Fruit fly (Drosophila melanogaster) whole organism, embryonic: ENCODE data around the gene Atat.

ENCODE experiments used
- CG10147 ChIP-seq: fragments of 200-800 bp; sonication (Bioruptor generic); optimal IDR thresholded peaks from 2 replicates; lab custom pipeline; 2019; ENCODE audit warnings: missing biosample characterization, mild to moderate bottlenecking, missing genetic modification characterization, moderate library complexity
- CG10543 ChIP-seq: fragments of 200-800 bp; sonication (Bioruptor generic); optimal IDR thresholded peaks from 3 replicates; lab custom pipeline; 2017; ENCODE audit warnings: missing biosample characterization, mild to moderate bottlenecking, missing genetic modification characterization, moderate library complexity
- CG10565 ChIP-seq: fragments of 200-800 bp; sonication (Bioruptor generic); optimal IDR thresholded peaks from 3 replicates; lab custom pipeline; 2016; ENCODE audit warnings: missing biosample characterization, mild to moderate bottlenecking, missing genetic modification characterization
- CG12299 ChIP-seq: fragments of 200-800 bp; sonication (Bioruptor generic); optimal IDR thresholded peaks from 2 replicates; lab custom pipeline; 2018; ENCODE audit warnings: missing biosample characterization, mild to moderate bottlenecking, missing genetic modification characterization
- CG12744 ChIP-seq: fragments of 200-800 bp; sonication (Bioruptor generic); optimal IDR thresholded peaks from 2 replicates; lab custom pipeline; 2016; ENCODE audit warnings: missing biosample characterization, missing genetic modification characterization
- CG14860 ChIP-seq: fragments of 200-800 bp; sonication (Bioruptor generic); IDR thresholded peaks from 3 replicates; pipeline ENCODE4 v1.3.6; 2022; ENCODE audit warnings: missing biosample characterization, missing genetic modification characterization; ENCODE audit not compliant: partially characterized antibody
- CG16813 ChIP-seq: fragments of 200-800 bp; sonication (Bioruptor generic); IDR thresholded peaks from 3 replicates; pipeline ENCODE4 v1.3.6; 2022; ENCODE audit warnings: missing biosample characterization, missing genetic modification characterization; ENCODE audit not compliant: partially characterized antibody
- CG18619 ChIP-seq: fragments of 200-800 bp; sonication (Bioruptor generic); optimal IDR thresholded peaks from 3 replicates; lab custom pipeline; 2017; ENCODE audit warnings: missing biosample characterization, mild to moderate bottlenecking, missing genetic modification characterization
- CG2678 ChIP-seq: fragments of 200-800 bp; sonication (Bioruptor generic); optimal IDR thresholded peaks from 3 replicates; lab custom pipeline; 2019; ENCODE audit warnings: missing biosample characterization, mild to moderate bottlenecking, missing genetic modification characterization, moderate library complexity
- CG4424 ChIP-seq: fragments of 200-800 bp; sonication (Bioruptor generic); optimal IDR thresholded peaks from 3 replicates; lab custom pipeline; 2016; ENCODE audit warnings: missing biosample characterization, missing genetic modification characterization
- CG4617 ChIP-seq: fragments of 200-800 bp; sonication (Bioruptor generic); optimal IDR thresholded peaks from 3 replicates; lab custom pipeline; 2016; ENCODE audit warnings: missing biosample characterization, missing genetic modification characterization, borderline replicate concordance
- CG6765 ChIP-seq: fragments of 200-800 bp; sonication (Bioruptor generic); optimal IDR thresholded peaks from 3 replicates; lab custom pipeline; 2017; ENCODE audit warnings: missing biosample characterization, mild to moderate bottlenecking, missing genetic modification characterization
- CG7987 ChIP-seq: fragments of 200-800 bp; sonication (Bioruptor generic); optimal IDR thresholded peaks from 2 replicates; lab custom pipeline; 2018; ENCODE audit warnings: missing biosample characterization, mild to moderate bottlenecking, missing genetic modification characterization, moderate library complexity
- CG9727 ChIP-seq: fragments of 200-800 bp; sonication (Bioruptor generic); optimal IDR thresholded peaks from 3 replicates; lab custom pipeline; 2017; ENCODE audit warnings: missing biosample characterization, mild to moderate bottlenecking, missing genetic modification characterization
- Camta ChIP-seq: fragments of 200-800 bp; sonication (Bioruptor generic); optimal IDR thresholded peaks from 2 replicates; lab custom pipeline; 2016; ENCODE audit warnings: missing biosample characterization, missing genetic modification characterization
- CrebB ChIP-seq: fragments of 200-800 bp; sonication (Bioruptor generic); optimal IDR thresholded peaks from 3 replicates; lab custom pipeline; 2018; ENCODE audit warnings: missing biosample characterization, mild to moderate bottlenecking, missing genetic modification characterization
- Dip2 ChIP-seq: fragments of 200-800 bp; sonication (Bioruptor generic); IDR thresholded peaks from 2 replicates; pipeline ENCODE4 v1.3.6; 2022; ENCODE audit warnings: missing biosample characterization, missing genetic modification characterization
- Dll ChIP-seq: fragments of 200-800 bp; sonication (Bioruptor generic); IDR thresholded peaks from 4 replicates; pipeline ENCODE4 v1.3.6; 2022; ENCODE audit warnings: missing biosample characterization, missing genetic modification characterization; ENCODE audit not compliant: partially characterized antibody
- Ets65A ChIP-seq: fragments of 200-800 bp; sonication (Bioruptor generic); peaks from one replicate; lab custom pipeline; 2016; ENCODE audit warnings: missing biosample characterization, missing genetic modification characterization
- Fer1 ChIP-seq: fragments of 200-800 bp; sonication (Bioruptor generic); optimal IDR thresholded peaks from 2 replicates; lab custom pipeline; 2017; ENCODE audit warnings: missing biosample characterization, mild to moderate bottlenecking, missing genetic modification characterization
- Hmr ChIP-seq: fragments of 200-800 bp; sonication (Bioruptor generic); optimal IDR thresholded peaks from 3 replicates; lab custom pipeline; 2017; ENCODE audit warnings: mild to moderate bottlenecking, missing biosample characterization, missing genetic modification reagents, missing genetic modification characterization
- MBD-R2 ChIP-seq: fragments of 200-800 bp; sonication (Bioruptor generic); IDR thresholded peaks from 2 replicates; pipeline ENCODE4 v1.3.6; 2022; ENCODE audit warnings: missing biosample characterization, missing genetic modification characterization
- Max ChIP-seq: fragments of 200-800 bp; sonication (Bioruptor generic); optimal IDR thresholded peaks from 2 replicates; lab custom pipeline; 2016; ENCODE audit warnings: missing biosample characterization, mild to moderate bottlenecking, missing genetic modification characterization
- Nf-YB ChIP-seq: fragments of 200-800 bp; sonication (Bioruptor generic); optimal IDR thresholded peaks from 3 replicates; lab custom pipeline; 2019; ENCODE audit warnings: missing biosample characterization, mild to moderate bottlenecking, missing genetic modification characterization, moderate library complexity
- NfI ChIP-seq: fragments of 200-800 bp; sonication (Bioruptor generic); optimal IDR thresholded peaks from 3 replicates; lab custom pipeline; 2018; ENCODE audit warnings: missing biosample characterization, mild to moderate bottlenecking, missing genetic modification characterization, moderate library complexity
- Opbp ChIP-seq: fragments of 200-800 bp; sonication (Bioruptor generic); IDR thresholded peaks from 3 replicates; pipeline ENCODE4 v1.3.6; 2022; ENCODE audit warnings: missing biosample characterization, missing genetic modification characterization; ENCODE audit not compliant: partially characterized antibody
- Rfx ChIP-seq: fragments of 200-800 bp; sonication (Bioruptor generic); IDR thresholded peaks from 2 replicates; pipeline ENCODE4 v1.3.6; 2022; ENCODE audit warnings: missing biosample characterization, missing genetic modification characterization
- Stat92E ChIP-seq, 3 experiments: fragments of >200 bp in 2 of 3; fragments of 200-800 bp in 1 of 3; sonication (Bioruptor generic) in 1 of 3; optimal IDR thresholded peaks; 2 replicates each; lab custom pipeline; 2017 to 2019; ENCODE audit warnings: missing biosample characterization in 3 of 3, missing genetic modification characterization in 3 of 3, mild to moderate bottlenecking in 1 of 3, moderate library complexity in 1 of 3
- amos ChIP-seq: fragments of 200-800 bp; sonication (Bioruptor generic); IDR thresholded peaks from 2 replicates; pipeline ENCODE4 v1.3.6; 2022; ENCODE audit warnings: missing biosample characterization, missing genetic modification characterization; ENCODE audit not compliant: partially characterized antibody
- bigmax ChIP-seq: fragments of 200-800 bp; sonication (Bioruptor generic); optimal IDR thresholded peaks from 2 replicates; lab custom pipeline; 2018; ENCODE audit warnings: missing biosample characterization, mild to moderate bottlenecking, missing genetic modification characterization
- chm ChIP-seq: fragments of 200-800 bp; sonication (Bioruptor generic); IDR thresholded peaks from 2 replicates; pipeline ENCODE4 v1.3.6; 2022; ENCODE audit warnings: missing biosample characterization, missing genetic modification characterization
- en ChIP-seq: fragments of 200-800 bp; sonication (Bioruptor generic); optimal IDR thresholded peaks from 2 replicates; lab custom pipeline; 2016; ENCODE audit warnings: missing biosample characterization, missing genetic modification characterization
- gfzf ChIP-seq: fragments of 200-800 bp; sonication (Bioruptor generic); optimal IDR thresholded peaks from 2 replicates; lab custom pipeline; 2016; ENCODE audit warnings: missing biosample characterization, mild to moderate bottlenecking, missing genetic modification characterization, moderate library complexity
- jumu ChIP-seq: fragments of 200-800 bp; sonication (Bioruptor generic); optimal IDR thresholded peaks from 3 replicates; lab custom pipeline; 2016; ENCODE audit warnings: missing biosample characterization, missing genetic modification characterization
- mld ChIP-seq: fragments of 200-800 bp; sonication (Bioruptor generic); IDR thresholded peaks from 3 replicates; pipeline ENCODE4 v1.3.6; 2022; ENCODE audit warnings: missing biosample characterization, missing genetic modification characterization; ENCODE audit not compliant: partially characterized antibody
- otp ChIP-seq: fragments of 200-800 bp; sonication (Bioruptor generic); IDR thresholded peaks from 3 replicates; pipeline ENCODE4, ENCODE4 v1.3.6; 2022; ENCODE audit warnings: missing biosample characterization, missing genetic modification characterization
- pan ChIP-seq, 4 experiments: fragments of >200 bp in 3 of 4; fragments of 200-800 bp in 1 of 4; sonication (Bioruptor generic) in 1 of 4; optimal IDR thresholded peaks in 3 of 4; IDR thresholded peaks in 1 of 4; 2 replicates each; pipeline versions ENCODE4 v1.3.6 to Lab custom; 2017 to 2022; ENCODE audit warnings: missing biosample characterization in 2 of 4, missing genetic modification characterization in 2 of 4, mixed read lengths in 1 of 4
- pzg ChIP-seq: fragments of 200-800 bp; sonication (Bioruptor generic); optimal IDR thresholded peaks from 3 replicates; lab custom pipeline; 2018; ENCODE audit warnings: missing biosample characterization, mild to moderate bottlenecking, missing genetic modification characterization, moderate library complexity
- sima ChIP-seq: fragments of 200-800 bp; sonication (Bioruptor generic); optimal IDR thresholded peaks from 2 replicates; lab custom pipeline; 2016; ENCODE audit warnings: missing biosample characterization, missing genetic modification characterization
- sisA ChIP-seq: fragments of 200-800 bp; sonication (Bioruptor generic); IDR thresholded peaks from 2 replicates; pipeline ENCODE4 v1.3.6; 2022; ENCODE audit warnings: missing biosample characterization, missing genetic modification characterization
- tgo ChIP-seq: fragments of 200-800 bp; sonication (Bioruptor generic); IDR thresholded peaks from 3 replicates; pipeline ENCODE4 v1.3.6; 2022; ENCODE audit warnings: missing biosample characterization, missing genetic modification characterization
- tna ChIP-seq: fragments of 200-800 bp; sonication (Bioruptor generic); IDR thresholded peaks from 2 replicates; pipeline ENCODE4 v1.3.6; 2022; ENCODE audit warnings: missing biosample characterization, missing genetic modification characterization; ENCODE audit not compliant: partially characterized antibody
- twi ChIP-seq: fragments of 200-800 bp; optimal IDR thresholded peaks from 2 replicates; lab custom pipeline; 2019; ENCODE audit warnings: missing biosample characterization, mild to moderate bottlenecking, missing genetic modification characterization, moderate library complexity
- usp ChIP-seq: fragments of >200 bp; optimal IDR thresholded peaks from 2 replicates; lab custom pipeline; 2017; ENCODE audit warnings: missing biosample characterization, missing genetic modification characterization
- vvl ChIP-seq: fragments of 200-800 bp; sonication (Bioruptor generic); IDR thresholded peaks from 2 replicates; pipeline ENCODE4 v1.3.6; 2022; ENCODE audit warnings: missing biosample characterization, missing genetic modification characterization
- wek ChIP-seq: fragments of 200-800 bp; sonication (Bioruptor generic); optimal IDR thresholded peaks from 3 replicates; lab custom pipeline; 2018; ENCODE audit warnings: missing biosample characterization, mild to moderate bottlenecking, missing genetic modification characterization, moderate library complexity
- wor ChIP-seq: fragments of 200-800 bp; sonication (Bioruptor generic); IDR thresholded peaks from 2 replicates; pipeline ENCODE4 v1.3.6; 2022; ENCODE audit warnings: missing biosample characterization, missing genetic modification characterization

Gene Atat

DNA sequence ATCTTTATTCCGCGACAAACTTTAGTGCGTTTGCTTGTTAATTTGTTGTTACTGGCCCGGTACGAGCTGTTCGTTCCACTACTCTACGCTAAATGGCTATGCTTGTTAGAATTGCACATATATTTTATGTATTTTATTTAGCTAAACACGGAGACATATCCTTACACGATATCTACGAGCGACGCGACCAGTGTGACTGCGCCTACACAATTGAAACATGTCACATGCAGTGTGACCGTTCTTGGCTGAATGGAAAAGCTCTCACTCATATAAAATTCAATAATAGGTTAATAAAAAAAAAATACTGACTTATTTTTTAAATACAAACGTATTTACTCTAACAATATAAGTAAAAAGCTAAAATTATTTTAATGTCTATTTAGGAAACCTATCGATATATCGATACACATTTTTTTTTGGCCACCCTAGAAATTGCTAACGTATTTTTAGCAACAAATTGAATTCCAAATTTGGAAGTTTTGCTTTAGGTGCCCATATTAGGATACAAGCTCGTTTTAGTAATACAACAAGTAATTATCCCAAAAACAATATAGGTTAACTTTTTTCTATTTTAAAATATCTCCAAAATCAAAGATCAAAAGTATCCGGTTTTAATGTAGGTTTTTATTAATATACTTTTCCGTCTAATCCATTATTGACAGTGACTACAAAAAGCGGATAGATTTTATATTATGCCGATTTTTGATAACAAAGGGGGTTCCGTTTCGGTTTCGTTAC is 27.4 kb downstream of the Atat start, which contains the start of gene CG4080 (continued):
- TF ChIP-seq Hmr (GFP tag; lab: Kevin White, UChicago), result peak; percentile 42
- TF ChIP-seq CG18619 (GFP tag; lab: Kevin White, UChicago), result no peak
- no peak for TF ChIP-seq Rfx (GFP tag; lab: Robert Waterston, UW)
- peak; percentile 25 for TF ChIP-seq CG7987 (GFP tag; lab: Kevin White, UChicago)
- TF ChIP-seq pan (optimal IDR thresholded peaks at IDR 0.05; lab: Kevin White, UChicago), result no peak
- peak in 1 of 2 experiments; percentile 7 for TF ChIP-seq pan (GFP tag; optimal IDR thresholded peaks at IDR 0.05 in 1 of 2, IDR thresholded peaks at IDR 0.05 in 1 of 2)
- TF ChIP-seq CG10147 (GFP tag; lab: Kevin White, UChicago), result peak; percentile 24
- peak; percentile 19 for TF ChIP-seq CG2678 (tag; lab: Kevin White, UChicago)
- TF ChIP-seq sima (GFP tag; lab: Kevin White, UChicago), result no peak
- no peak for TF ChIP-seq jumu (GFP tag; lab: Kevin White, UChicago)
- peak; percentile 90 for TF ChIP-seq gfzf (GFP tag; lab: Kevin White, UChicago)
- peak; percentile 59 for TF ChIP-seq CG14860 (GFP tag; lab: Robert Waterston, UW)
- TF ChIP-seq mld (GFP tag; lab: Robert Waterston, UW), result 0 out of 3 replicates have a peak, but pooled peaks have one; percentile 33
- TF ChIP-seq bigmax, result no peak
- TF ChIP-seq CG6765 (GFP tag; lab: Kevin White, UChicago), result peak; percentile 54
- no peak for TF ChIP-seq en (GFP tag; lab: Kevin White, UChicago)
- no peak for TF ChIP-seq wor (GFP tag; lab: Robert Waterston, UW)
- no peak for TF ChIP-seq CG10565
- peak; percentile 55 for TF ChIP-seq tna (GFP tag; lab: Robert Waterston, UW)
- peak; percentile 81 for TF ChIP-seq pzg
- TF ChIP-seq twi (tag; lab: Kevin White, UChicago), result peak; percentile 29
- peak; percentile 13; the same call in 1 of the 2 replicates for TF ChIP-seq chm (GFP tag; lab: Robert Waterston, UW)
- peak; percentile 8 for TF ChIP-seq CG4424 (GFP tag; lab: Kevin White, UChicago)
- TF ChIP-seq NfI, result peak; percentile 23
- no peak for TF ChIP-seq sisA (GFP tag; lab: Robert Waterston, UW)
- TF ChIP-seq Max (GFP tag; lab: Kevin White, UChicago), result peak; percentile 38
- TF ChIP-seq Dll (GFP tag; lab: Robert Waterston, UW), result peak; percentile 89
- TF ChIP-seq CG12299 (tag; lab: Kevin White, UChicago), result peak; percentile 10
- TF ChIP-seq CG12744 (GFP tag; lab: Kevin White, UChicago), result peak; percentile 3
- peak; percentile 65; the same call in 1 of the 3 replicates for TF ChIP-seq Opbp (GFP tag; lab: Robert Waterston, UW)
- TF ChIP-seq CG16813 (GFP tag; lab: Robert Waterston, UW), result peak; percentile 77
- TF ChIP-seq CrebB (tag; lab: Kevin White, UChicago), result no peak
- peak; percentile 23 for TF ChIP-seq Nf-YB
- TF ChIP-seq Fer1 (GFP tag; lab: Kevin White, UChicago), result peak; percentile 19
- TF ChIP-seq vvl (GFP tag; lab: Robert Waterston, UW), result peak; percentile 72
- TF ChIP-seq CG4617 (GFP tag; lab: Kevin White, UChicago), result peak; percentile 56
- TF ChIP-seq usp (GFP tag; lab: Kevin White, UChicago), result no peak
- peak; percentile 25 for TF ChIP-seq MBD-R2 (GFP tag; lab: Robert Waterston, UW)
- peak; percentile 10 for TF ChIP-seq wek (GFP tag; lab: Kevin White, UChicago)
- no peak for TF ChIP-seq tgo (GFP tag; lab: Robert Waterston, UW)
- TF ChIP-seq CG9727 (GFP tag; lab: Kevin White, UChicago), result no peak
- peak; percentile 33 for TF ChIP-seq CG10543 (GFP tag; lab: Kevin White, UChicago)
- TF ChIP-seq Dip2 (GFP tag; lab: Robert Waterston, UW), result no peak
- peak in 1 of 3 experiments; percentile 17 for TF ChIP-seq Stat92E (GFP tag; optimal IDR thresholded peaks at IDR 0.05; lab: Kevin White, UChicago)
- TF ChIP-seq Ets65A, result peak; percentile 79
- TF ChIP-seq otp (GFP tag; lab: Robert Waterston, UW), result peak; percentile 27; the same call in 1 of the 3 replicates
- peak; percentile 16 for TF ChIP-seq Camta (GFP tag; lab: Kevin White, UChicago)
- TF ChIP-seq amos (GFP tag; lab: Robert Waterston, UW), result peak; percentile 76; the same call in 1 of the 2 replicates
